Worm (Caenorhabditis elegans): ENCODE results near the gene F26A1.3.

- TF ChIP-seq blmp-1 (tag; optimal IDR thresholded peaks at IDR 0.05; ENCODE audit: insufficient read depth) (no peak), nhr-23 (tag; optimal IDR thresholded peaks at IDR 0.05) (no peak), ztf-4 (tag; optimal IDR thresholded peaks at IDR 0.05) (no peak), elt-3 (tag; optimal IDR thresholded peaks at IDR 0.05) (no peak), ama-1 (optimal IDR thresholded peaks at IDR 0.05) (no peak), unc-39 (tag; optimal IDR thresholded peaks at IDR 0.05) (no peak), ztf-1 (GFP tag; conservative IDR thresholded peaks at IDR 0.05) (no peak)
These were observed 46.7 kb downstream of the F26A1.3 start for ce11 chrIII:4873395-4873794.

All from whole organism, L2 larva.